Worm (Caenorhabditis elegans): ENCODE results near the gene fbxa-196.

fbxa-196 gene

DNA sequence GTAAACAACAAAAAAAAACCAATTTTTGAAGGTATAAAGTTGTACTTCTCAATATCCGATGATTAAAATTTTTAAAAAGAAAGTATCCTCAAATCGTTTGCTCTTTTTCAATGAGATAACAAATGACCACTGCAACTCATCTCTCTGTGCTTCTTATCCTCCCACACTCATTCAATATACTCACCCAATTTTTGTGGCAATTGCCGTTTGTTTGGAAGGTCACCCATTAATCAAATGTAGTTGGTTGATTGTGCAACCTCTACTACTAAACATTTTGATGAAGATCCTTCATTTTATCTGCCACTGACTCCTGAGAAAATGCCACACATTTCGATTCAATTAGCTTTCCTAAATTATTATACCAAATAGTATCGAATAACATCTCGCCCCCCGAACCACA is 19.2 kb downstream of the fbxa-196 start:
- TF ChIP-seq Y53F4B.3 (GFP tag; IDR thresholded peaks at IDR 0.05) (no peak), hmg-1.2 (GFP tag; IDR thresholded peaks at IDR 0.05) (no peak), bed-2 (GFP tag; IDR thresholded peaks at IDR 0.05) (no peak)

- no peak for TF ChIP-seq Y53F4B.3 (GFP tag; IDR thresholded peaks at IDR 0.05)
- TF ChIP-seq hlh-26 (GFP tag; conservative IDR thresholded peaks at IDR 0.05): no peak
- TF ChIP-seq Y67H2A.10 (GFP tag; conservative IDR thresholded peaks at IDR 0.05): no peak
- TF ChIP-seq lin-40 (tag; optimal IDR thresholded peaks at IDR 0.05): no peak
- TF ChIP-seq lin-35 (GFP tag; optimal IDR thresholded peaks at IDR 0.05): no peak
- TF ChIP-seq dpl-1 (GFP tag; optimal IDR thresholded peaks at IDR 0.05): no peak
- TF ChIP-seq rpc-1 (optimal IDR thresholded peaks at IDR 0.05): no peak
- TF ChIP-seq rpc-1 (tag; optimal IDR thresholded peaks at IDR 0.05): no peak
- TF ChIP-seq dox-1 (GFP tag; IDR thresholded peaks at IDR 0.05): no peak
These were observed 22.8 kb downstream of the fbxa-196 start for ce11 chrV:6471208-6471607.

- TF ChIP-seq attf-5 (GFP tag; optimal IDR thresholded peaks at IDR 0.05) (peak; percentile 11), nhr-80 (tag; optimal IDR thresholded peaks at IDR 0.05) (peak; percentile 90), F33H1.4 (GFP tag; IDR thresholded peaks at IDR 0.05) (no peak)
These were observed 27.6 kb downstream of the fbxa-196 start for ce11 chrV:6476026-6476425.

ce11 chrV:6485109-6485508 is 36.7 kb downstream of the fbxa-196 start:
- no peak for TF ChIP-seq lin-40 (tag; optimal IDR thresholded peaks at IDR 0.05)
- no peak for TF ChIP-seq F23B12.7 (tag; optimal IDR thresholded peaks at IDR 0.05; ENCODE audit: insufficient read depth)
- no peak for TF ChIP-seq dox-1 (GFP tag; IDR thresholded peaks at IDR 0.05)
- no peak for TF ChIP-seq lsy-27 (tag; optimal IDR thresholded peaks at IDR 0.05; ENCODE audit: borderline replicate concordance, insufficient read depth)
- TF ChIP-seq tlf-1 (GFP tag; optimal IDR thresholded peaks at IDR 0.05): no peak
- no peak for TF ChIP-seq dpl-1 (GFP tag; optimal IDR thresholded peaks at IDR 0.05)
- no peak for TF ChIP-seq repo-1 (tag; optimal IDR thresholded peaks at IDR 0.05)
- TF ChIP-seq hrde-1 (tag; optimal IDR thresholded peaks at IDR 0.05; ENCODE audit: borderline replicate concordance): no peak

DNA sequence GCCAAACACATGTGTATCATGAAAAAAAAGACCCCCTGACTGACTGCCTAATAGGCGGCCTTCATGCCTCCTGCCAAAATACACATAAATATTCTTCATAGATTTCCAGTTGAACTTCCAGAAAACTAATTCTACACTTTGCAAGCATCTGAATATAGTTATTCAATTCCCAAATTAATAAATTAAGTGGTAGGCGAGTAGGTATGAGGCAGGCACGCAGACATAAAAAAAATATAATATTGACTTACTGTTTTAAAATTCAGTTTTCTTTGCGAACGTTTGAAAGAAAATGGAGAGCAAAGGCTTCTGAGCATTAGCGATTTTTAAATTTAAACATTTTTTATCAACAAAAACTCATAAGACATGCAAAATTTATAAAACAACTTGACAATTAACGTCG is 39.4 kb downstream of the fbxa-196 start:
- TF ChIP-seq Y53F4B.3 (GFP tag; IDR thresholded peaks at IDR 0.05): no peak
- 0 out of 2 replicates have a peak, but pooled peaks have one; percentile 24 for TF ChIP-seq egl-44 (GFP tag; IDR thresholded peaks at IDR 0.05)
- 0 out of 2 replicates have a peak, but pooled peaks have one; percentile 7 for TF ChIP-seq Y56A3A.18 (GFP tag; IDR thresholded peaks at IDR 0.05)
- TF ChIP-seq madf-10 (tag; optimal IDR thresholded peaks at IDR 0.05): peak; percentile 14
- no peak for TF ChIP-seq athp-1 (tag; optimal IDR thresholded peaks at IDR 0.05)
- no peak for TF ChIP-seq K11D2.4 (GFP tag; IDR thresholded peaks at IDR 0.05)
- no peak for TF ChIP-seq F10E7.11 (tag; optimal IDR thresholded peaks at IDR 0.05)
- peak; percentile 22; the same call in 1 of the 2 replicates for TF ChIP-seq dox-1 (GFP tag; IDR thresholded peaks at IDR 0.05)
- 0 out of 2 replicates have a peak, but pooled peaks have one; percentile 32 for TF ChIP-seq nfyb-1 (GFP tag; IDR thresholded peaks at IDR 0.05)
- TF ChIP-seq atf-7 (tag; optimal IDR thresholded peaks at IDR 0.05): peak; percentile 10
- TF ChIP-seq ZK185.1 (tag; optimal IDR thresholded peaks at IDR 0.05; ENCODE audit: poor library complexity, severe bottlenecking): no peak
- no peak for TF ChIP-seq bed-1 (GFP tag; IDR thresholded peaks at IDR 0.05)
- TF ChIP-seq cebp-2 (GFP tag; IDR thresholded peaks at IDR 0.05): 0 out of 2 replicates have a peak, but pooled peaks have one; percentile 30
- 0 out of 2 replicates have a peak, but pooled peaks have one; percentile 26 for TF ChIP-seq Y53G8AR.9 (GFP tag; conservative IDR thresholded peaks at IDR 0.05)
- TF ChIP-seq ztf-18 (tag; optimal IDR thresholded peaks at IDR 0.05): no peak
- peak; percentile 26 for TF ChIP-seq nhr-90 (tag; optimal IDR thresholded peaks at IDR 0.05)
- TF ChIP-seq ztf-6 (GFP tag; IDR thresholded peaks at IDR 0.05): no peak
- TF ChIP-seq ceh-100 (GFP tag; IDR thresholded peaks at IDR 0.05): no peak
- peak in 1 of 2 experiments; percentile 48 for TF ChIP-seq let-607 (tag; optimal IDR thresholded peaks at IDR 0.05)
- TF ChIP-seq nhr-80 (tag; optimal IDR thresholded peaks at IDR 0.05): peak; percentile 6
- no peak for TF ChIP-seq mxl-1 (tag; optimal IDR thresholded peaks at IDR 0.05)

Measured in whole organism, young adult.